Fruit fly (Drosophila melanogaster): ENCODE measurements around the gene ND-B14.5A.

ND-B14.5A gene

dm6 chrX:2134226-2134880, 38.0 kb upstream of the ND-B14.5A start (continued):
- TF ChIP-seq grau (tag; optimal IDR thresholded peaks at IDR 0.05): peak; percentile 72
- no peak for TF ChIP-seq CG3838 (GFP tag; optimal IDR thresholded peaks at IDR 0.05)
- peak; percentile 68 for TF ChIP-seq D19A (tag; optimal IDR thresholded peaks at IDR 0.05)
- TF ChIP-seq crc (GFP tag; optimal IDR thresholded peaks at IDR 0.05): peak; percentile 54
- TF ChIP-seq ranshi (GFP tag; IDR thresholded peaks at IDR 0.05): peak; percentile 72
- no peak for TF ChIP-seq ash1 (GFP tag; optimal IDR thresholded peaks at IDR 0.05)
- TF ChIP-seq gcm (GFP tag; optimal IDR thresholded peaks at IDR 0.05): peak; percentile 49
- no peak for TF ChIP-seq ac (GFP tag; optimal IDR thresholded peaks at IDR 0.05)
- TF ChIP-seq ems (GFP tag; optimal IDR thresholded peaks at IDR 0.05): peak; percentile 54
- no peak for TF ChIP-seq GATAe (GFP tag; conservative IDR thresholded peaks at IDR 0.05)
- peak; percentile 83 for TF ChIP-seq tap (tag; optimal IDR thresholded peaks at IDR 0.05)

- TF ChIP-seq CG2202 (tag; optimal IDR thresholded peaks at IDR 0.05) (peak; percentile 83), CG32772 (GFP tag; IDR thresholded peaks at IDR 0.05) (peak; percentile 76), CG2712 (tag; optimal IDR thresholded peaks at IDR 0.05) (peak; percentile 93), CG6254 (GFP tag; optimal IDR thresholded peaks at IDR 0.05) (peak; percentile 78), CG34376 (GFP tag; optimal IDR thresholded peaks at IDR 0.05) (peak; percentile 91), bigmax (GFP tag; optimal IDR thresholded peaks at IDR 0.05) (no peak), CG2199 (GFP tag; IDR thresholded peaks at IDR 0.05) (peak; percentile 43; the same call in 1 of the 3 replicates), CG18011 (GFP tag; optimal IDR thresholded peaks at IDR 0.05) (peak; percentile 52), Hsf (GFP tag; optimal IDR thresholded peaks at IDR 0.05) (peak; percentile 86), unpg (GFP tag; optimal IDR thresholded peaks at IDR 0.05) (peak; percentile 95), CG15011 (GFP tag; optimal IDR thresholded peaks at IDR 0.05) (peak; percentile 86), CG7928 (GFP tag; optimal IDR thresholded peaks at IDR 0.05) (peak; percentile 50), ERR (GFP tag; optimal IDR thresholded peaks at IDR 0.05) (peak; percentile 70), zfh2 (GFP tag; optimal IDR thresholded peaks at IDR 0.05) (peak; percentile 64), her (GFP tag; optimal IDR thresholded peaks at IDR 0.05) (peak; percentile 62), CG5180 (GFP tag; optimal IDR thresholded peaks at IDR 0.05) (peak; percentile 81), da (GFP tag; optimal IDR thresholded peaks at IDR 0.05) (peak; percentile 53), Hr3 (GFP tag; optimal IDR thresholded peaks at IDR 0.05) (peak; percentile 76), klu (GFP tag; IDR thresholded peaks at IDR 0.05) (peak; percentile 82), CG34422 (GFP tag; IDR thresholded peaks at IDR 0.05) (peak; percentile 75), row (GFP tag; IDR thresholded peaks at IDR 0.05) (peak; percentile 94), vvl (GFP tag; IDR thresholded peaks at IDR 0.05) (peak; percentile 90), CG11093 (GFP tag; IDR thresholded peaks at IDR 0.05) (peak; percentile 55; the same call in 2 of the 3 replicates), kni (GFP tag; optimal IDR thresholded peaks at IDR 0.05) (peak; percentile 81), Bdp1 (GFP tag; optimal IDR thresholded peaks at IDR 0.05) (peak; percentile 67), dan (GFP tag; IDR thresholded peaks at IDR 0.05) (0 out of 2 replicates have a peak, but pooled peaks have one; percentile 9), tll (GFP tag; optimal IDR thresholded peaks at IDR 0.05) (peak in 1 of 2 experiments; percentile 3), CrebB (tag; optimal IDR thresholded peaks at IDR 0.05) (peak; percentile 85), CG14965 (GFP tag; optimal IDR thresholded peaks at IDR 0.05; ENCODE audit: borderline replicate concordance) (peak; percentile 32), sd (tag; optimal IDR thresholded peaks at IDR 0.05) (peak; percentile 67), Hr51 (GFP tag; optimal IDR thresholded peaks at IDR 0.05) (peak; percentile 65 to 92), CG15696 (tag; optimal IDR thresholded peaks at IDR 0.05) (peak; percentile 92), CG13894 (tag; optimal IDR thresholded peaks at IDR 0.05) (peak; percentile 90), CG10321 (GFP tag; IDR thresholded peaks at IDR 0.05) (peak; percentile 54), CG18619 (GFP tag; optimal IDR thresholded peaks at IDR 0.05) (peak; percentile 86)
These were observed 37.2 kb upstream of the ND-B14.5A start for dm6 chrX:2134965-2135758.
